Worm (Caenorhabditis elegans): ENCODE results near the gene str-181.

str-181 gene

DNA sequence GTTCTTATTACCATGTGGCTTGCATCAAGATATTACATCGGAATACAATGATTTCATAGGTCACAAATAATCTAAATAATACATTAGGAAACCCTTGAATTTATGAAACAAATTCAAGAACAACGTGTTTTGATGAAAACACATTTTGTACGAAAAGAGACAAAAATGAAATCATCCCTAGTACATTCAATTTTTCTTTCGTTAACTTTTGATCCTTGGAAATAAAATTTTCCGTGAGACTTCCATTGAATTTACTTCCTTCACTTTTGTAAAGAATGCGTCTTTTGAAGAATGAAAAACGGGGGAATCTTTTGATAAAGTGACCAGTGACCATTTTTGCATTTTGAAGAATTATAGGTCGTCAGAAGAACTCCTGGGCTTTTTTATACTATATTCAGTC lies 44.8 kb downstream of the str-181 start:
- TF ChIP-seq fkh-10 (GFP tag; optimal IDR thresholded peaks at IDR 0.05) (peak; percentile 81), nhr-28 (tag; optimal IDR thresholded peaks at IDR 0.05) (no peak)

ce11 chrV:12670607-12671006 lies 47.9 kb downstream of the str-181 start, which contains the start of gene srx-116:
srx-116 (plus strand) TSS chrV:12670907.
- TF ChIP-seq nhr-25 (tag; optimal IDR thresholded peaks at IDR 0.05) (no peak), elt-3 (tag; optimal IDR thresholded peaks at IDR 0.05) (no peak), tbx-2 (tag; optimal IDR thresholded peaks at IDR 0.05) (no peak), pqm-1 (tag; optimal IDR thresholded peaks at IDR 0.05) (no peak), elt-1 (tag; optimal IDR thresholded peaks at IDR 0.05) (no peak), ceh-9 (tag; optimal IDR thresholded peaks at IDR 0.05) (no peak), ztf-4 (tag; optimal IDR thresholded peaks at IDR 0.05) (no peak), jun-1 (tag; optimal IDR thresholded peaks at IDR 0.05) (no peak), aly-2 (tag; optimal IDR thresholded peaks at IDR 0.05) (no peak), hmg-11 (tag; optimal IDR thresholded peaks at IDR 0.05) (no peak)

ce11 chrV:12667926-12668325 lies 50.6 kb downstream of the str-181 start, which contains the start of gene W05B10.4:
W05B10.4 (plus strand) TSS chrV:12668226.
- TF ChIP-seq mdl-1 (tag; optimal IDR thresholded peaks at IDR 0.05), result no peak

ce11 chrV:12667397-12667796 lies 51.1 kb downstream of the str-181 start:
- TF ChIP-seq elt-1 (tag; optimal IDR thresholded peaks at IDR 0.05) (no peak), nhr-12 (tag; optimal IDR thresholded peaks at IDR 0.05) (no peak), fos-1 (tag; optimal IDR thresholded peaks at IDR 0.05) (no peak), ztf-4 (tag; optimal IDR thresholded peaks at IDR 0.05) (no peak), nhr-43 (tag; optimal IDR thresholded peaks at IDR 0.05; ENCODE audit: poor library complexity, severe bottlenecking) (no peak), nhr-76 (tag; optimal IDR thresholded peaks at IDR 0.05) (no peak)

Measured in whole organism, L3 larva.